Worm (Caenorhabditis elegans): Measurements from ENCODE around the gene srt-6.

Gene srt-6

ce11 chrV:7416569-7416968, 8.0 kb upstream of the srt-6 start:
- TF ChIP-seq sea-1 (GFP tag; conservative IDR thresholded peaks at IDR 0.05), result no peak
- no peak for TF ChIP-seq ama-1 (optimal IDR thresholded peaks at IDR 0.05)

- TF ChIP-seq F13C5.2 (tag; optimal IDR thresholded peaks at IDR 0.05) (no peak), ceh-13 (GFP tag; optimal IDR thresholded peaks at IDR 0.05) (no peak), tbx-37 (GFP tag; conservative IDR thresholded peaks at IDR 0.05) (no peak), sea-1 (GFP tag; conservative IDR thresholded peaks at IDR 0.05) (no peak), ceh-36 (tag; optimal IDR thresholded peaks at IDR 0.05) (no peak), ets-7 (tag; optimal IDR thresholded peaks at IDR 0.05) (no peak), pes-1 (GFP tag; IDR thresholded peaks at IDR 0.05) (no peak), hmg-4 (GFP tag; optimal IDR thresholded peaks at IDR 0.05) (no peak), scrt-1 (GFP tag; IDR thresholded peaks at IDR 0.05) (no peak), tbx-11 (GFP tag; IDR thresholded peaks at IDR 0.05) (no peak), flt-1 (GFP tag; IDR thresholded peaks at IDR 0.05) (no peak), ama-1 (optimal IDR thresholded peaks at IDR 0.05) (no peak), tra-4 (tag; optimal IDR thresholded peaks at IDR 0.05) (no peak)
These were observed 7.3 kb upstream of the srt-6 start, which contains the start of gene F18E3.13 for ce11 chrV:7415780-7416428. TSS of gene F18E3.13 (plus strand) at chrV:7416164.

DNA sequence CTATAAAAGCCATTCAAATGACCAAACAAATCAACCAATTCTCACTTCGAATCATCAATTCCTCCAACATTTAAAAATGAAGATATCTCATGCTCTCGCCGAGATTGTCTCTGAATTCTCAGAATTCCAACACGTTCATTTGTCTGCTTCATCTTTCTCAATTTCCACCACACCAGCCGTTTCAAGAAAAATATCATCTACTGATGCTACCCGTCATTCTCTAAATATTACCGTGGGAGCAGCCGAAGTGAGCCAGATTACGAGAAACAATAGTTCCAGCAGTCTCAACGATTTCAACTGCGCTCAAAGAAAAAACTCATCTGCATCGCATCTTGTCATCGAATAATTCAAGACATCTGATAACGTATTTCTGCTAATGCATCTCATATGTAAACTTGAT, 6.3 kb upstream of the srt-6 start, which contains the start of gene F18E3.12:
Gene F18E3.12, plus strand, starts transcription at position 77 of the 400 bp plus-strand sequence.
- TF ChIP-seq tbx-11 (GFP tag; IDR thresholded peaks at IDR 0.05) (no peak), B0310.2 (tag; optimal IDR thresholded peaks at IDR 0.05) (no peak), tbx-37 (GFP tag; conservative IDR thresholded peaks at IDR 0.05) (no peak), ceh-13 (GFP tag; optimal IDR thresholded peaks at IDR 0.05) (no peak), hmbx-1 (tag; optimal IDR thresholded peaks at IDR 0.05) (no peak), tra-4 (tag; optimal IDR thresholded peaks at IDR 0.05) (no peak), scrt-1 (GFP tag; IDR thresholded peaks at IDR 0.05) (no peak), hmg-4 (GFP tag; optimal IDR thresholded peaks at IDR 0.05) (no peak)

ce11 chrV:7413107-7413774, 4.6 kb upstream of the srt-6 start, which contains the start of gene F18E3.11:
TSS of gene F18E3.11 (plus strand) at chrV:7413482.
- TF ChIP-seq ceh-13 (GFP tag; optimal IDR thresholded peaks at IDR 0.05), result no peak
- no peak for TF ChIP-seq hnd-1 (tag; optimal IDR thresholded peaks at IDR 0.05)
- TF ChIP-seq flt-1 (GFP tag; IDR thresholded peaks at IDR 0.05), result no peak
- TF ChIP-seq sea-1 (GFP tag; conservative IDR thresholded peaks at IDR 0.05), result no peak
- no peak for TF ChIP-seq tbx-37 (GFP tag; conservative IDR thresholded peaks at IDR 0.05)
- TF ChIP-seq ceh-36 (tag; optimal IDR thresholded peaks at IDR 0.05), result no peak
- TF ChIP-seq tra-4 (tag; optimal IDR thresholded peaks at IDR 0.05), result no peak
- no peak for TF ChIP-seq ets-7 (tag; optimal IDR thresholded peaks at IDR 0.05)
- no peak for TF ChIP-seq tbx-11 (GFP tag; IDR thresholded peaks at IDR 0.05)

DNA sequence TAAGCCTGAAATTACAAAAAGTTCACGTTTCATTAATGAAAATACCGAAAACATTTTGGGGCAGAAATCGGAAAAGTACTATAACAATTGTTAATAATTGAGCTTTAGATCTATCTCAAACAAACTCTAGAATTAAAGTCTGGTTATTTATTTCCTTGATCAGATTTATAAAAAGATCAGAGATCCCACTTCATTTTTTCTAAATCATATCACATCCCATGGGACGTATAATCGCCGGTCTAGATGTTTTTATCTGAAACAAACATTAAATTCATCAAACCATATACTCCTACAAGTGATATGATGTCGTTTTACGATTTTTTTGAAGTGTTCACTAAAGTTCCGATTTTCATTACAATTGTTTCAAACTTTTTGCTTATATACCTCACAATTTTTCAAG, 3.1 kb upstream of the srt-6 start, which contains the start of gene str-41:
Gene str-41, plus strand, starts transcription at position 301 of the 400 bp plus-strand sequence.
- no peak for TF ChIP-seq hnd-1 (tag; optimal IDR thresholded peaks at IDR 0.05)
- no peak for TF ChIP-seq ceh-13 (GFP tag; optimal IDR thresholded peaks at IDR 0.05)
- no peak for TF ChIP-seq ets-7 (tag; optimal IDR thresholded peaks at IDR 0.05)
- no peak for TF ChIP-seq flt-1 (GFP tag; IDR thresholded peaks at IDR 0.05)
- no peak for TF ChIP-seq sea-1 (GFP tag; conservative IDR thresholded peaks at IDR 0.05)
- TF ChIP-seq tbx-37 (GFP tag; conservative IDR thresholded peaks at IDR 0.05), result no peak
- no peak for TF ChIP-seq aly-1 (tag; optimal IDR thresholded peaks at IDR 0.05)
- no peak for TF ChIP-seq pes-1 (GFP tag; IDR thresholded peaks at IDR 0.05)
- TF ChIP-seq B0310.2 (tag; optimal IDR thresholded peaks at IDR 0.05), result no peak
- TF ChIP-seq hmg-4 (GFP tag; optimal IDR thresholded peaks at IDR 0.05), result no peak
- TF ChIP-seq tra-4 (tag; optimal IDR thresholded peaks at IDR 0.05), result no peak

DNA sequence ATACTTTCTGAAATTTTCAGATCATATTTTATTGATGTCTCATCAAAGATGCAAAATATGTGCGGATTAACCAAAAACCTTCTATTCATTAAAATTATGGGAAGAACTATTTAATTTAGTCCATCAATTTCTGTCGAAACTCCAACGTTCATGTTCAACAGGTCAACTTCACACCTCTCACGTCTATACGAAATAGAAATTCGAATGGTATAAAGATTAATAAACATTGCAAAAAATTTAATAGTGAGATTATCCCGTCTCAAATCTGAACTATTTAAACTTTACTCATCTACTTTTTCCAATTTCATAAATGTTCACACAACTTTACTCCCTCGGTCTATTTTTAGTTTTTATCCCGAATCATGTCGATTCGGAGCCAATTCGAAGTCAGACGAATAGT, 985 bp upstream of the srt-6 start, which contains the start of gene R13D7.2:
Gene R13D7.2, plus strand, starts transcription at position 301 of the 400 bp plus-strand sequence.
- TF ChIP-seq F13C5.2 (tag; optimal IDR thresholded peaks at IDR 0.05), result no peak
- TF ChIP-seq pes-1 (GFP tag; IDR thresholded peaks at IDR 0.05), result no peak
- TF ChIP-seq tra-4 (tag; optimal IDR thresholded peaks at IDR 0.05), result no peak
- TF ChIP-seq tbx-37 (GFP tag; conservative IDR thresholded peaks at IDR 0.05), result no peak
- TF ChIP-seq sea-1 (GFP tag; conservative IDR thresholded peaks at IDR 0.05), result no peak
- no peak for TF ChIP-seq scrt-1 (GFP tag; IDR thresholded peaks at IDR 0.05)
- no peak for TF ChIP-seq flt-1 (GFP tag; IDR thresholded peaks at IDR 0.05)
- TF ChIP-seq tbx-11 (GFP tag; IDR thresholded peaks at IDR 0.05), result no peak
- no peak for TF ChIP-seq ama-1 (optimal IDR thresholded peaks at IDR 0.05)
- no peak for TF ChIP-seq aly-1 (tag; optimal IDR thresholded peaks at IDR 0.05)
- TF ChIP-seq hmg-4 (GFP tag; optimal IDR thresholded peaks at IDR 0.05), result no peak
- TF ChIP-seq hmbx-1 (tag; optimal IDR thresholded peaks at IDR 0.05), result no peak

DNA sequence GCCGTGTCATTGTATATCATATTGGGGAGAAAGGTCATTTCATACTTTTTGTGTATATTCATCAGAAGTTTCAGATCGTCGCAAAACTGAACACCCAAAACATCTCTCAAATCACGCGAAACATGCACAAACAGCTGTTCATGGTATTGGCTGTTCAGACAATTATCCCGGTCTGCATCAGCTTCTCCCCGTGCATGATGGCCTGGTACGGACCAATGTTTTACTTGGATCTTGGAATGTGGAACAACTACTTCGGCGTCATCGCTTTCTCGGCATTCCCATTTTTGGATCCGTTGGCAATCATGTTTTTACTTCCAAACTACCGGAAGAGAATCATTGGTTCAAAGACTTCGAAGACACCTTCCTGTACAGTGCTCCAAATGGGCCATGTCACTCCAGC, 5.1 kb downstream of the srt-6 start:
- TF ChIP-seq tbx-37 (GFP tag; conservative IDR thresholded peaks at IDR 0.05) (no peak), tbx-11 (GFP tag; IDR thresholded peaks at IDR 0.05) (no peak), ceh-13 (GFP tag; optimal IDR thresholded peaks at IDR 0.05) (no peak), aly-1 (tag; optimal IDR thresholded peaks at IDR 0.05) (no peak), ceh-36 (tag; optimal IDR thresholded peaks at IDR 0.05) (no peak), pes-1 (GFP tag; IDR thresholded peaks at IDR 0.05) (no peak), flt-1 (GFP tag; IDR thresholded peaks at IDR 0.05) (no peak), tra-4 (tag; optimal IDR thresholded peaks at IDR 0.05) (no peak), ets-7 (tag; optimal IDR thresholded peaks at IDR 0.05) (no peak), hnd-1 (tag; optimal IDR thresholded peaks at IDR 0.05) (no peak), scrt-1 (GFP tag; IDR thresholded peaks at IDR 0.05) (no peak), F13C5.2 (tag; optimal IDR thresholded peaks at IDR 0.05) (no peak), B0310.2 (tag; optimal IDR thresholded peaks at IDR 0.05) (no peak), sea-1 (GFP tag; conservative IDR thresholded peaks at IDR 0.05) (no peak), hmg-4 (GFP tag; optimal IDR thresholded peaks at IDR 0.05) (no peak), hmbx-1 (tag; optimal IDR thresholded peaks at IDR 0.05) (no peak), ama-1 (optimal IDR thresholded peaks at IDR 0.05) (no peak)

Data from whole organism, early embryonic.